Worm (Caenorhabditis elegans) whole organism, L3 larva: ENCODE results near the gene F36G9.3.
"Not testable (repeated sequence)": the region's sequence is repeated elsewhere in the genome, so short reads cannot be mapped to it uniquely, and the experiment has no call there.

Experiments used
- ZK546.5 ChIP-seq: sonication (generic microtip); optimal IDR thresholded peaks from 2 replicates; lab custom pipeline; 2017; ENCODE audit warnings: missing biosample characterization, missing genetic modification characterization
- aly-2 ChIP-seq: fragments of 150-350 bp; optimal IDR thresholded peaks from 2 replicates; lab custom pipeline; 2014; ENCODE audit warnings: missing biosample characterization, missing genetic modification characterization
- ceh-16 ChIP-seq: sonication (generic microtip); optimal IDR thresholded peaks from 2 replicates; lab custom pipeline; 2017; ENCODE audit warnings: missing biosample characterization, missing genetic modification characterization
- ceh-82 ChIP-seq: fragments of 150-350 bp; optimal IDR thresholded peaks from 2 replicates; lab custom pipeline; 2014; ENCODE audit warnings: missing biosample characterization, missing genetic modification characterization
- daf-12 ChIP-seq: fragments of 150-350 bp; optimal IDR thresholded peaks from 2 replicates; lab custom pipeline; 2014; ENCODE audit warnings: missing biosample characterization, missing genetic modification reagents, missing genetic modification characterization
- egl-27 ChIP-seq: sonication (generic microtip); optimal IDR thresholded peaks from 4 replicates; lab custom pipeline; 2017; ENCODE audit warnings: missing biosample characterization, missing genetic modification reagents, missing genetic modification characterization
- elt-1 ChIP-seq: fragments of 150-350 bp; optimal IDR thresholded peaks from 2 replicates; lab custom pipeline; 2014; ENCODE audit warnings: missing biosample characterization, missing genetic modification characterization
- elt-2 ChIP-seq: sonication (generic microtip); optimal IDR thresholded peaks from 2 replicates; lab custom pipeline; 2016; ENCODE audit warnings: missing genetic modification reagents, mild to moderate bottlenecking, missing genetic modification characterization, missing compliant biosample characterization
- elt-3 ChIP-seq, 3 experiments: fragments of 150-350 bp in 1 of 3; sonication (generic microtip) in 2 of 3; optimal IDR thresholded peaks; 2 replicates in 2 of 3; 4 replicates in 1 of 3; lab custom pipeline; 2014 to 2017; ENCODE audit warnings: missing biosample characterization in 3 of 3, missing genetic modification characterization in 3 of 3
- fkh-2 ChIP-seq: fragments of 150-350 bp; optimal IDR thresholded peaks from 2 replicates; lab custom pipeline; 2014; ENCODE audit warnings: missing biosample characterization, missing genetic modification reagents, missing genetic modification characterization
- fos-1 ChIP-seq: fragments of 150-350 bp; optimal IDR thresholded peaks from 2 replicates; lab custom pipeline; 2014; ENCODE audit warnings: missing biosample characterization, missing genetic modification characterization
- hmg-11 ChIP-seq: sonication (generic microtip); optimal IDR thresholded peaks from 2 replicates; lab custom pipeline; 2016; ENCODE audit warnings: missing genetic modification characterization, missing compliant biosample characterization
- jun-1 ChIP-seq: fragments of 150-350 bp; optimal IDR thresholded peaks from 2 replicates; lab custom pipeline; 2014; ENCODE audit warnings: missing biosample characterization, missing genetic modification reagents, missing genetic modification characterization
- lin-15B ChIP-seq: fragments of 150-350 bp; optimal IDR thresholded peaks from 2 replicates; lab custom pipeline; 2014; ENCODE audit warnings: missing biosample characterization, missing genetic modification characterization
- lin-39 ChIP-seq: fragments of 150-350 bp; optimal IDR thresholded peaks from 2 replicates; lab custom pipeline; 2018; ENCODE audit warnings: missing biosample characterization, missing genetic modification reagents, missing genetic modification characterization
- lsy-12 ChIP-seq: sonication (generic microtip); optimal IDR thresholded peaks from 2 replicates; lab custom pipeline; 2016; ENCODE audit warnings: mild to moderate bottlenecking, missing genetic modification characterization, missing compliant biosample characterization
- mdl-1 ChIP-seq: fragments of 150-350 bp; optimal IDR thresholded peaks from 2 replicates; lab custom pipeline; 2014; ENCODE audit warnings: missing biosample characterization, missing genetic modification characterization
- mml-1 ChIP-seq: fragments of 150-350 bp; sonication (generic microtip); optimal IDR thresholded peaks from 3 replicates; lab custom pipeline; 2014; ENCODE audit warnings: missing biosample characterization, missing genetic modification characterization
- nhr-11 ChIP-seq: fragments of 150-350 bp; optimal IDR thresholded peaks from 2 replicates; lab custom pipeline; 2014; ENCODE audit warnings: missing biosample characterization, missing genetic modification characterization
- nhr-12 ChIP-seq: fragments of 150-350 bp; optimal IDR thresholded peaks from 2 replicates; lab custom pipeline; 2014; ENCODE audit warnings: missing biosample characterization, missing genetic modification characterization
- nhr-23 ChIP-seq: fragments of 150-350 bp; optimal IDR thresholded peaks from 2 replicates; lab custom pipeline; 2014; ENCODE audit warnings: missing biosample characterization, missing genetic modification reagents, missing genetic modification characterization
- nhr-43 ChIP-seq: sonication (generic microtip); optimal IDR thresholded peaks from 2 replicates; lab custom pipeline; 2016; ENCODE audit warnings: mild to moderate bottlenecking, missing genetic modification characterization, missing compliant biosample characterization; ENCODE audit not compliant: poor library complexity, severe bottlenecking
- nhr-67 ChIP-seq: fragments of 150-350 bp; optimal IDR thresholded peaks from 2 replicates; lab custom pipeline; 2014; ENCODE audit warnings: missing biosample characterization, missing genetic modification characterization
- nhr-76 ChIP-seq: fragments of 150-350 bp; sonication (generic microtip); optimal IDR thresholded peaks from 5 replicates; lab custom pipeline; 2014; ENCODE audit warnings: missing biosample characterization, missing genetic modification characterization
- nhr-77 ChIP-seq: fragments of 150-350 bp; optimal IDR thresholded peaks from 2 replicates; lab custom pipeline; 2014; ENCODE audit warnings: missing biosample characterization, missing genetic modification characterization
- pqm-1 ChIP-seq: fragments of 150-350 bp; optimal IDR thresholded peaks from 2 replicates; lab custom pipeline; 2017; ENCODE audit warnings: missing biosample characterization, missing genetic modification characterization, inconsistent platforms
- sea-2 ChIP-seq: fragments of 150-350 bp; sonication (generic microtip); optimal IDR thresholded peaks from 4 replicates; lab custom pipeline; 2014; ENCODE audit warnings: missing biosample characterization, missing genetic modification reagents, missing genetic modification characterization
- skn-1 ChIP-seq: fragments of 150-350 bp; optimal IDR thresholded peaks from 2 replicates; lab custom pipeline; 2014; ENCODE audit warnings: missing biosample characterization, missing genetic modification characterization
- snpc-4 ChIP-seq: fragments of 150-350 bp; optimal IDR thresholded peaks from 2 replicates; lab custom pipeline; 2014; ENCODE audit warnings: missing biosample characterization, missing genetic modification characterization
- tbx-2 ChIP-seq: sonication (generic microtip); optimal IDR thresholded peaks from 2 replicates; lab custom pipeline; 2016; ENCODE audit warnings: mild to moderate bottlenecking, missing genetic modification characterization, missing compliant biosample characterization
- unc-39 ChIP-seq: sonication (generic microtip); optimal IDR thresholded peaks from 4 replicates; lab custom pipeline; 2017; ENCODE audit warnings: missing biosample characterization, missing genetic modification characterization
- unc-62 ChIP-seq: fragments of 150-350 bp; sonication (generic microtip); optimal IDR thresholded peaks from 4 replicates; lab custom pipeline; 2014; ENCODE audit warnings: missing biosample characterization, missing genetic modification reagents, missing genetic modification characterization
- zag-1 ChIP-seq: fragments of 150-350 bp; optimal IDR thresholded peaks from 2 replicates; lab custom pipeline; 2014; ENCODE audit warnings: missing biosample characterization, missing genetic modification characterization
- ztf-4 ChIP-seq: fragments of 150-350 bp; optimal IDR thresholded peaks from 2 replicates; lab custom pipeline; 2014; ENCODE audit warnings: missing biosample characterization, missing genetic modification characterization

F36G9.3 gene

ce11 chrV:15924307-15924706 is 32.9 kb upstream of the F36G9.3 start, which contains the start of gene nhr-108:
TSS of gene nhr-108 (minus strand) at chrV:15924472.
- no peak for TF ChIP-seq daf-12
- TF ChIP-seq aly-2 (tag; lab: Kevin White, UChicago), result no peak
- TF ChIP-seq elt-2 (tag; lab: Kevin White, UChicago), result peak; percentile 42
- TF ChIP-seq lin-39 (tag; lab: Kevin White, UChicago), result no peak
- no peak for TF ChIP-seq hmg-11 (tag; lab: Kevin White, UChicago)
- no peak for TF ChIP-seq nhr-67 (tag; lab: Kevin White, UChicago)
- TF ChIP-seq tbx-2, result no peak
- no peak for TF ChIP-seq ZK546.5

DNA sequence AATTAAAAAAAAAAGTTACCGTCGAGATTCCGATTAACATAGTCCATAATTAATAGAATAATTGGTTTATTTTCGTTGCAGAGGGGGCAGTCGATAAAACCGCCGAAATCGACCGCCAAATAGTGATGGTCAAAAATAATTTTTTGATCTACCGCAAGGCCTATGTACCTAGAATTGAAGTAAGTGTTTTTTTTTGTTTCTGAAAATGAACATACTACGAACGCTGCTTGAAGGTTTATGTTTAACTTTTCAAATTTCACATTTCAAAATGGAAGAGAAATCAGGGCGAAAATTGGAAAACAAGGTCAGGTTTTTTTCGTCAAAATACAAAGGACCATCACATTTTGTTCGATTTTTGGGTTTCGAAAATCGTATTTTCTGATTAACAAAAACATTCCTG is 28.9 kb upstream of the F36G9.3 start, which contains the start of gene pzf-1:
Gene pzf-1 (minus strand): TSS at position 101 of the 400 bp plus-strand sequence.
- no peak for TF ChIP-seq aly-2 (tag; lab: Kevin White, UChicago)
- TF ChIP-seq hmg-11 (tag; lab: Kevin White, UChicago), result no peak
- no peak for TF ChIP-seq fkh-2
- no peak for TF ChIP-seq ceh-16 (tag; lab: Kevin White, UChicago)
- TF ChIP-seq sea-2 (GFP tag; lab: Kevin White, UChicago), result no peak
- TF ChIP-seq pqm-1 (tag; lab: Kevin White, UChicago), result no peak
- no peak for TF ChIP-seq elt-1 (tag; lab: Kevin White, UChicago)
- TF ChIP-seq elt-2 (tag; lab: Kevin White, UChicago), result no peak
- TF ChIP-seq nhr-23 (tag; lab: Kevin White, UChicago), result no peak
- no peak for TF ChIP-seq ceh-82 (tag; lab: Kevin White, UChicago)
- TF ChIP-seq nhr-76 (tag; lab: Kevin White, UChicago), result no peak
- no peak for TF ChIP-seq nhr-67 (tag; lab: Kevin White, UChicago)
- TF ChIP-seq lsy-12, result no peak
- TF ChIP-seq unc-62, result no peak
- TF ChIP-seq unc-39, result no peak
- no peak for TF ChIP-seq elt-3 (tag; optimal IDR thresholded peaks at IDR 0.05; lab: Kevin White, UChicago)
- TF ChIP-seq nhr-77, result no peak
- TF ChIP-seq nhr-12 (tag; lab: Kevin White, UChicago), result no peak
- no peak for TF ChIP-seq lin-39 (tag; lab: Kevin White, UChicago)

- TF ChIP-seq nhr-43 (tag; lab: Kevin White, UChicago); fos-1; ztf-4: not testable (repeated sequence)
These were observed 27.3 kb upstream of the F36G9.3 start, which contains the start of gene srbc-77 for ce11 chrV:15929882-15930281. TSS of gene srbc-77 (plus strand) at chrV:15930182.

DNA sequence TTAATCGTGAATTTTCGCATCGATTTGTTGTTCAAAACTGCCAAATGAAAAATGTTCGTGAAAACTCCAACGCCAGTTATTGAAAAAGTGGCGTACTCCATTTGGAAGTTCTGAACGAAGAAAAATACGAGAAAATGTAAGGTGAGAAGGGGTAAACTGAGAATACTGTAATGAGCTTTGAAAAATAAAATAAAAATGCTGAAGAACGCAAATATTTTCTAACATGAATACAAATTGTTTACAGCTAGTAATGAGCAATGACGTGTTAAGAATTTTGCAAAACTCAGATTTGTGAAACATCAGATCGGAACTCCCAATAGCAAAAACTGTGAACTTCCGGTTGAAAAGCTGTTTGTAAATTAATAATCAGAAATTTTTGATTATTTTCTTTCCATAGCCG is 24.8 kb upstream of the F36G9.3 start, which contains the start of gene srw-26:
Gene srw-26 (minus strand): TSS at position 101 of the 400 bp plus-strand sequence.
- TF ChIP-seq skn-1 (tag; lab: Kevin White, UChicago), result no peak
- no peak for TF ChIP-seq zag-1 (tag; lab: Kevin White, UChicago)
- no peak for TF ChIP-seq mdl-1 (tag; lab: Kevin White, UChicago)
- no peak for TF ChIP-seq ztf-4
- TF ChIP-seq, all 47 proteins: peak for 0

ce11 chrV:15940254-15940653 is 16.9 kb upstream of the F36G9.3 start, which contains the start of gene srw-55:
TSS of gene srw-55 (minus strand) at chrV:15940354.
- no peak for TF ChIP-seq sea-2 (GFP tag; lab: Kevin White, UChicago)

DNA sequence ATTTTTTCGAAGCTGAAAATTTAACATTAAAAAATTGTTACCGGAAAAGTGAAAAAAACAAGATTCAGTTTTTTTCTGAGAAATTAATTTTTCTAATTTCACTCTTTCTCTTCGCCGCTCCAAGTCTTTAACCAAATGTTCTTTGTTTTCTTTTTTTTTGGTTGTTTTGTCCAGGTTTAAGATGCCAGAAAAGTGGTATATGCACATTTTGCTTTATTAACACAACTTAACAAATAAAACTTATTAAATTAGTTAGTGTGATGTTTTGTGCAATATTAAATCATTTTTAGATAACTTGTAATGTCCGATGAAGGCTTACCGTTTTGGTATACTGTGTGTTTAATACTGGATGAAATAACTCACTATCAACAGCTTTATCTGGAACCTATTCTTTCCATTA is 14.1 kb upstream of the F36G9.3 start, which contains the start of gene srw-53:
Gene srw-53 (plus strand): TSS at position 301 of the 400 bp plus-strand sequence.
- no peak for TF ChIP-seq jun-1 (tag; lab: Kevin White, UChicago)
- no peak for TF ChIP-seq lsy-12
- TF ChIP-seq unc-39, result no peak
- TF ChIP-seq elt-3 (tag; optimal IDR thresholded peaks at IDR 0.05; lab: Kevin White, UChicago), result no peak
- no peak for TF ChIP-seq egl-27 (tag; lab: Kevin White, UChicago)
- no peak for TF ChIP-seq mml-1 (tag; lab: Kevin White, UChicago)
- no peak for TF ChIP-seq unc-62
- TF ChIP-seq ztf-4, result no peak
- TF ChIP-seq lin-15B (tag; lab: Kevin White, UChicago), result no peak
- no peak for TF ChIP-seq hmg-11 (tag; lab: Kevin White, UChicago)
- no peak for TF ChIP-seq ceh-82 (tag; lab: Kevin White, UChicago)
- TF ChIP-seq nhr-11 (tag; lab: Kevin White, UChicago), result no peak
- TF ChIP-seq zag-1 (tag; lab: Kevin White, UChicago), result no peak
- no peak for TF ChIP-seq lin-39 (tag; lab: Kevin White, UChicago)
- no peak for TF ChIP-seq elt-2 (tag; lab: Kevin White, UChicago)
- no peak for TF ChIP-seq aly-2 (tag; lab: Kevin White, UChicago)
- no peak for TF ChIP-seq elt-1 (tag; lab: Kevin White, UChicago)
- no peak for TF ChIP-seq snpc-4 (tag; lab: Kevin White, UChicago)
